Fruit fly (Drosophila melanogaster) whole organism, prepupa: Measurements from ENCODE around the gene Act87E.

Experiments
- Blimp-1 ChIP-seq: fragments of 200-800 bp; sonication (Bioruptor generic); optimal IDR thresholded peaks from 3 replicates; lab custom pipeline; 2017; ENCODE audit warnings: missing biosample characterization, missing genetic modification characterization, mild to moderate bottlenecking, moderate library complexity, missing genetic modification reagents
- CG16779 ChIP-seq: fragments of 200-800 bp; sonication (Bioruptor generic); optimal IDR thresholded peaks from 3 replicates; lab custom pipeline; 2017; ENCODE audit warnings: missing biosample characterization, mild to moderate bottlenecking, missing genetic modification characterization
- CG4318 ChIP-seq: fragments of 200-800 bp; sonication (Bioruptor generic); optimal IDR thresholded peaks from 3 replicates; lab custom pipeline; 2017; ENCODE audit warnings: missing biosample characterization, mild to moderate bottlenecking, missing genetic modification characterization
- CG6854 ChIP-seq: fragments of 200-800 bp; sonication (Bioruptor generic); optimal IDR thresholded peaks from 2 replicates; lab custom pipeline; 2017; ENCODE audit warnings: missing biosample characterization, mild to moderate bottlenecking, missing genetic modification characterization
- CG7368 ChIP-seq: fragments of 200-800 bp; sonication (Bioruptor generic); optimal IDR thresholded peaks from 3 replicates; lab custom pipeline; 2016; ENCODE audit warnings: missing biosample characterization, missing genetic modification characterization
- Eip78C ChIP-seq: fragments of 200-800 bp; sonication (Bioruptor generic); peaks from one replicate; lab custom pipeline; 2016; ENCODE audit warnings: missing biosample characterization, missing genetic modification characterization
- Eip93F ChIP-seq: fragments of 200-800 bp; sonication (Bioruptor generic); optimal IDR thresholded peaks from 2 replicates; lab custom pipeline; 2016; ENCODE audit warnings: missing biosample characterization, mild to moderate bottlenecking, missing genetic modification characterization
- Ets96B ChIP-seq: fragments of 200-800 bp; optimal IDR thresholded peaks from 2 replicates; lab custom pipeline; 2019; ENCODE audit warnings: missing biosample characterization, mild to moderate bottlenecking, missing genetic modification characterization, moderate library complexity
- Hr38 ChIP-seq: sonication (Bioruptor generic); optimal IDR thresholded peaks from 2 replicates; lab custom pipeline; 2016; ENCODE audit warnings: missing biosample characterization, missing genetic modification characterization
- Hr39 ChIP-seq: fragments of 200-800 bp; sonication (Bioruptor generic); optimal IDR thresholded peaks from 2 replicates; lab custom pipeline; 2016; ENCODE audit warnings: missing biosample characterization, missing genetic modification characterization
- Lpt ChIP-seq: fragments of 200-800 bp; sonication (Bioruptor generic); optimal IDR thresholded peaks from 3 replicates; lab custom pipeline; 2016; ENCODE audit warnings: missing biosample characterization, missing genetic modification characterization
- Smox ChIP-seq: fragments of 200-800 bp; sonication (Bioruptor generic); optimal IDR thresholded peaks from 3 replicates; lab custom pipeline; 2016; ENCODE audit warnings: missing biosample characterization, missing genetic modification characterization
- net ChIP-seq: fragments of 200-800 bp; sonication (Bioruptor generic); optimal IDR thresholded peaks from 3 replicates; lab custom pipeline; 2016; ENCODE audit warnings: missing biosample characterization, missing genetic modification characterization

dm6 chr3R:13385105-13385504 is 40.7 kb upstream of the Act87E start:
- no peak for TF ChIP-seq Ets96B
- no peak for TF ChIP-seq Lpt (GFP tag; lab: Kevin White, UChicago)
- TF ChIP-seq CG4318, result no peak
- no peak for TF ChIP-seq Hr38 (GFP tag; lab: Kevin White, UChicago)
- TF ChIP-seq net, result no peak
- no peak for TF ChIP-seq Eip93F (GFP tag; lab: Kevin White, UChicago)
- TF ChIP-seq Smox, result no peak
- no peak for TF ChIP-seq Eip78C (GFP tag; lab: Kevin White, UChicago)
- TF ChIP-seq CG6854 (GFP tag; lab: Kevin White, UChicago), result no peak
- TF ChIP-seq Blimp-1 (GFP tag; lab: Kevin White, UChicago), result no peak
- no peak for TF ChIP-seq CG16779 (tag; lab: Kevin White, UChicago)
- no peak for TF ChIP-seq Hr39 (GFP tag; lab: Kevin White, UChicago)
- TF ChIP-seq CG7368 (GFP tag; lab: Kevin White, UChicago), result no peak
